Worm (Caenorhabditis elegans) whole organism, mixed stage, embryonic: Measurements from ENCODE around the gene F33C8.4.

Source experiments
- M03D4.4 ChIP-seq: sonication (generic microtip); optimal IDR thresholded peaks from 2 replicates; lab custom pipeline; 2017; ENCODE audit warnings: mild to moderate bottlenecking, missing genetic modification characterization, missing compliant biosample characterization
- lin-13 ChIP-seq: fragments of 150-350 bp; optimal IDR thresholded peaks from 2 replicates; lab custom pipeline; 2014; ENCODE audit warnings: missing biosample characterization, missing genetic modification characterization
- nhr-237 ChIP-seq: fragments of 150-350 bp; optimal IDR thresholded peaks from 2 replicates; lab custom pipeline; 2014; ENCODE audit warnings: missing biosample characterization, missing genetic modification characterization
- pha-4 ChIP-seq: fragments of 150-350 bp; optimal IDR thresholded peaks from 2 replicates; lab custom pipeline; 2018; ENCODE audit warnings: missing biosample characterization, missing genetic modification reagents, missing genetic modification characterization
- unc-39 ChIP-seq: fragments of 150-350 bp; optimal IDR thresholded peaks from 2 replicates; lab custom pipeline; 2014; ENCODE audit warnings: missing biosample characterization, missing genetic modification characterization
- zip-8 ChIP-seq: fragments of 150-350 bp; optimal IDR thresholded peaks from 2 replicates; lab custom pipeline; 2014; ENCODE audit warnings: missing biosample characterization, missing genetic modification characterization
- ztf-11 ChIP-seq: fragments of 150-350 bp; optimal IDR thresholded peaks from 2 replicates; lab custom pipeline; 2014; ENCODE audit warnings: missing biosample characterization, missing genetic modification characterization

DNA sequence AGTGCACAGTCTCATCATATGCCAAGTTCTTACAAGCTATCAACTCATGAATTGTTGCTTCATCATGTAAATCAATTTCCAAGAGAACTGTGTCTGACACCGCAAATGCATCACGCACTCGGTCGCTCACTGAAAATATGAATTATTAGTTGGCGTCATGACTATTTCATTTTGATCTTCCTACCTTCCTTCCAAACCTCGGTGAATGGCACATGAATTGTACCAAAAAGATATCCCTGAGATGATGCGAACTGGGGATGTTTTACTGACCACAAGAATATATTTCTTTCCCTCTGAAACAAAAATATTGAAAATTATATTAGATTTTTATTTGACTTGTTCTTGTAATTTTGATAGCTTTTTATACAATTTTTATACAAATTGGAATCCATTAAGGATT, 28.1 kb downstream of the F33C8.4 start:
- TF ChIP-seq unc-39: no peak
- no peak for TF ChIP-seq nhr-237 (tag; lab: Kevin White, UChicago)
- TF ChIP-seq M03D4.4: no peak
- no peak for TF ChIP-seq ztf-11 (tag; lab: Kevin White, UChicago)
- TF ChIP-seq pha-4: no peak
- no peak for TF ChIP-seq lin-13 (tag; lab: Kevin White, UChicago)
- TF ChIP-seq zip-8 (tag; lab: Kevin White, UChicago): no peak
